Worm (Caenorhabditis elegans) whole organism, mixed stage, embryonic: ENCODE results near the gene C06G3.8.
A peak's percentile ranks its signal among the peaks of the same experiment; 100 is the strongest.

Source experiments
- M03D4.4 ChIP-seq: sonication (generic microtip); optimal IDR thresholded peaks from 2 replicates; lab custom pipeline; 2017; ENCODE audit warnings: mild to moderate bottlenecking, missing genetic modification characterization, missing compliant biosample characterization
- bed-3 ChIP-seq: fragments of 200-800 bp; sonication (Bioruptor generic); optimal IDR thresholded peaks from 3 replicates; lab custom pipeline; 2018; ENCODE audit warnings: mild to moderate bottlenecking, missing genetic modification characterization, moderate library complexity, missing compliant biosample characterization
- blmp-1 ChIP-seq: fragments of 150-350 bp; optimal IDR thresholded peaks from 2 replicates; lab custom pipeline; 2014; ENCODE audit warnings: missing biosample characterization, missing genetic modification characterization
- ceh-39 ChIP-seq: fragments of 150-350 bp; optimal IDR thresholded peaks from 2 replicates; lab custom pipeline; 2014; ENCODE audit warnings: missing biosample characterization, missing genetic modification characterization
- ceh-43 ChIP-seq: fragments of 200-800 bp; sonication (Bioruptor generic); optimal IDR thresholded peaks from 2 replicates; lab custom pipeline; 2018; ENCODE audit warnings: mild to moderate bottlenecking, missing genetic modification characterization, moderate library complexity, missing compliant biosample characterization
- ceh-83 ChIP-seq: fragments of 200-800 bp; sonication (Bioruptor generic); optimal IDR thresholded peaks from 2 replicates; lab custom pipeline; 2018; ENCODE audit warnings: mild to moderate bottlenecking, missing genetic modification characterization, missing compliant biosample characterization
- ces-1 ChIP-seq: fragments of 150-350 bp; optimal IDR thresholded peaks from 2 replicates; lab custom pipeline; 2014; ENCODE audit warnings: missing biosample characterization, missing genetic modification reagents, missing genetic modification characterization
- cnd-1 ChIP-seq: fragments of 200-800 bp; sonication (Bioruptor generic); optimal IDR thresholded peaks from 2 replicates; lab custom pipeline; 2018; ENCODE audit warnings: mild to moderate bottlenecking, missing genetic modification characterization, missing compliant biosample characterization
- drap-1 ChIP-seq: fragments of 200-800 bp; sonication (Bioruptor generic); optimal IDR thresholded peaks from 3 replicates; lab custom pipeline; 2018; ENCODE audit warnings: mild to moderate bottlenecking, missing genetic modification characterization, missing compliant biosample characterization
- elt-1 ChIP-seq: sonication (generic microtip); optimal IDR thresholded peaks from 2 replicates; lab custom pipeline; 2017; ENCODE audit warnings: missing genetic modification characterization, mild to moderate bottlenecking, missing compliant biosample characterization, antibody characterized with exemption, moderate library complexity, borderline replicate concordance; ENCODE audit not compliant: insufficient read depth
- elt-3 ChIP-seq: fragments of 150-350 bp; optimal IDR thresholded peaks from 2 replicates; lab custom pipeline; 2014; ENCODE audit warnings: missing biosample characterization, missing genetic modification characterization
- flh-1 ChIP-seq: fragments of 200-800 bp; sonication (Bioruptor generic); optimal IDR thresholded peaks from 2 replicates; lab custom pipeline; 2018; ENCODE audit warnings: mild to moderate bottlenecking, missing genetic modification characterization, moderate library complexity, missing compliant biosample characterization
- ham-2 ChIP-seq: fragments of 200-800 bp; sonication (Bioruptor generic); optimal IDR thresholded peaks from 2 replicates; lab custom pipeline; 2018; ENCODE audit warnings: mild to moderate bottlenecking, missing genetic modification characterization, missing compliant biosample characterization
- hlh-1 ChIP-seq: fragments of 150-350 bp; optimal IDR thresholded peaks from 2 replicates; lab custom pipeline; 2014; ENCODE audit warnings: missing biosample characterization, missing genetic modification reagents, missing genetic modification characterization
- lin-13 ChIP-seq: fragments of 150-350 bp; optimal IDR thresholded peaks from 2 replicates; lab custom pipeline; 2014; ENCODE audit warnings: missing biosample characterization, missing genetic modification characterization
- lin-32 ChIP-seq: fragments of 200-800 bp; sonication (Bioruptor generic); optimal IDR thresholded peaks from 2 replicates; lab custom pipeline; 2018; ENCODE audit warnings: mild to moderate bottlenecking, missing genetic modification characterization, missing compliant biosample characterization
- mab-5 ChIP-seq: fragments of 150-350 bp; optimal IDR thresholded peaks from 2 replicates; lab custom pipeline; 2014; ENCODE audit warnings: missing biosample characterization, missing genetic modification characterization
- mep-1 ChIP-seq: fragments of 150-350 bp; optimal IDR thresholded peaks from 2 replicates; lab custom pipeline; 2017; ENCODE audit warnings: missing biosample characterization, missing genetic modification reagents, missing genetic modification characterization, inconsistent platforms
- mls-2 ChIP-seq: sonication (generic microtip); optimal IDR thresholded peaks from 2 replicates; lab custom pipeline; 2016; ENCODE audit warnings: mild to moderate bottlenecking, missing genetic modification characterization, moderate library complexity, missing compliant biosample characterization
- nhr-2 ChIP-seq: fragments of 150-350 bp; optimal IDR thresholded peaks from 2 replicates; lab custom pipeline; 2014; ENCODE audit warnings: missing biosample characterization, missing genetic modification characterization
- nhr-237 ChIP-seq: fragments of 150-350 bp; optimal IDR thresholded peaks from 2 replicates; lab custom pipeline; 2014; ENCODE audit warnings: missing biosample characterization, missing genetic modification characterization
- nhr-76 ChIP-seq: sonication (generic microtip); optimal IDR thresholded peaks from 2 replicates; lab custom pipeline; 2017; ENCODE audit warnings: missing biosample characterization, missing genetic modification characterization
- sem-2 ChIP-seq: fragments of 200-800 bp; sonication (Bioruptor generic); optimal IDR thresholded peaks from 2 replicates; lab custom pipeline; 2018; ENCODE audit warnings: mild to moderate bottlenecking, missing genetic modification characterization, missing compliant biosample characterization
- snpc-4 ChIP-seq: fragments of 150-350 bp; optimal IDR thresholded peaks from 2 replicates; lab custom pipeline; 2014; ENCODE audit warnings: missing biosample characterization, missing genetic modification characterization
- tbx-8 ChIP-seq: fragments of 200-800 bp; sonication (Bioruptor generic); optimal IDR thresholded peaks from 2 replicates; lab custom pipeline; 2018; ENCODE audit warnings: mild to moderate bottlenecking, missing genetic modification characterization, moderate library complexity, missing compliant biosample characterization
- unc-120 ChIP-seq: sonication (generic microtip); optimal IDR thresholded peaks from 2 replicates; lab custom pipeline; 2017; ENCODE audit warnings: missing genetic modification characterization, missing compliant biosample characterization; ENCODE audit not compliant: poor library complexity, severe bottlenecking
- unc-39 ChIP-seq: fragments of 150-350 bp; optimal IDR thresholded peaks from 2 replicates; lab custom pipeline; 2014; ENCODE audit warnings: missing biosample characterization, missing genetic modification characterization
- unc-62 ChIP-seq: fragments of 150-350 bp; optimal IDR thresholded peaks from 2 replicates; lab custom pipeline; 2014; ENCODE audit warnings: missing biosample characterization, missing genetic modification reagents, missing genetic modification characterization
- zip-8 ChIP-seq: fragments of 150-350 bp; optimal IDR thresholded peaks from 2 replicates; lab custom pipeline; 2014; ENCODE audit warnings: missing biosample characterization, missing genetic modification characterization
- ztf-11 ChIP-seq: fragments of 150-350 bp; optimal IDR thresholded peaks from 2 replicates; lab custom pipeline; 2014; ENCODE audit warnings: missing biosample characterization, missing genetic modification characterization

Gene C06G3.8

ce11 chrIV:7057677-7058076, 25.3 kb upstream of the C06G3.8 start, which contains the start of gene srx-50:
Gene srx-50 (plus strand): TSS chrIV:7057977.
- no peak for TF ChIP-seq unc-62 (GFP tag; lab: Kevin White, UChicago)
- TF ChIP-seq unc-120 (tag; lab: Kevin White, UChicago) = no peak
- no peak for TF ChIP-seq ceh-39
- TF ChIP-seq snpc-4 (tag; lab: Kevin White, UChicago) = no peak
- TF ChIP-seq M03D4.4 (tag; lab: Kevin White, UChicago) = no peak
- TF ChIP-seq mls-2 (tag; lab: Kevin White, UChicago) = no peak
- TF ChIP-seq ztf-11 (tag; lab: Kevin White, UChicago) = no peak
- TF ChIP-seq elt-3 (tag; lab: Kevin White, UChicago) = no peak
- TF ChIP-seq ceh-43 (GFP tag; lab: Kevin White, UChicago) = no peak
- TF ChIP-seq tbx-8 (GFP tag; lab: Kevin White, UChicago) = no peak
- no peak for TF ChIP-seq sem-2 (GFP tag; lab: Kevin White, UChicago)
- no peak for TF ChIP-seq bed-3
- TF ChIP-seq ham-2 (GFP tag; lab: Kevin White, UChicago) = no peak
- TF ChIP-seq lin-32 (GFP tag; lab: Kevin White, UChicago) = no peak

- TF ChIP-seq elt-1 (tag; lab: Kevin White, UChicago) (no peak), ceh-39 (no peak), zip-8 (tag; lab: Kevin White, UChicago) (no peak), elt-3 (tag; lab: Kevin White, UChicago) (no peak), flh-1 (no peak), ham-2 (GFP tag; lab: Kevin White, UChicago) (no peak), unc-62 (GFP tag; lab: Kevin White, UChicago) (no peak), unc-120 (tag; lab: Kevin White, UChicago) (no peak), hlh-1 (no peak), ces-1 (no peak), sem-2 (GFP tag; lab: Kevin White, UChicago) (no peak), mls-2 (tag; lab: Kevin White, UChicago) (no peak)
These were observed 19.8 kb upstream of the C06G3.8 start for ce11 chrIV:7052135-7052534.

- TF ChIP-seq mab-5 (no peak), cnd-1 (no peak), nhr-237 (tag; lab: Kevin White, UChicago) (no peak)
These were observed 19.2 kb upstream of the C06G3.8 start for ce11 chrIV:7051515-7051914.

- TF ChIP-seq zip-8 (tag; lab: Kevin White, UChicago) = peak; percentile 18
- TF ChIP-seq M03D4.4 (tag; lab: Kevin White, UChicago) = no peak
- TF ChIP-seq flh-1 = no peak
These were observed 17.4 kb upstream of the C06G3.8 start, which contains the start of gene nhr-105 for ce11 chrIV:7049672-7050206. Gene nhr-105 (plus strand): TSS chrIV:7050156.

- TF ChIP-seq drap-1 (GFP tag; lab: Kevin White, UChicago) (no peak), blmp-1 (tag; lab: Kevin White, UChicago) (no peak), nhr-2 (tag; lab: Kevin White, UChicago) (no peak), nhr-76 (tag; lab: Kevin White, UChicago) (no peak), hlh-1 (no peak), ceh-43 (GFP tag; lab: Kevin White, UChicago) (no peak), lin-13 (tag; lab: Kevin White, UChicago) (no peak), ceh-83 (GFP tag; lab: Kevin White, UChicago) (no peak), unc-39 (tag; lab: Kevin White, UChicago) (no peak), cnd-1 (no peak), sem-2 (GFP tag; lab: Kevin White, UChicago) (no peak), ham-2 (GFP tag; lab: Kevin White, UChicago) (no peak), unc-120 (tag; lab: Kevin White, UChicago) (no peak), snpc-4 (tag; lab: Kevin White, UChicago) (no peak), mab-5 (no peak), tbx-8 (GFP tag; lab: Kevin White, UChicago) (no peak), mls-2 (tag; lab: Kevin White, UChicago) (no peak), ces-1 (no peak), mep-1 (no peak), lin-32 (GFP tag; lab: Kevin White, UChicago) (no peak)
These were observed 16.4 kb upstream of the C06G3.8 start for ce11 chrIV:7048637-7049245.
